Worm (Caenorhabditis elegans): ENCODE measurements around the gene zip-2.

The zip-2 gene

DNA sequence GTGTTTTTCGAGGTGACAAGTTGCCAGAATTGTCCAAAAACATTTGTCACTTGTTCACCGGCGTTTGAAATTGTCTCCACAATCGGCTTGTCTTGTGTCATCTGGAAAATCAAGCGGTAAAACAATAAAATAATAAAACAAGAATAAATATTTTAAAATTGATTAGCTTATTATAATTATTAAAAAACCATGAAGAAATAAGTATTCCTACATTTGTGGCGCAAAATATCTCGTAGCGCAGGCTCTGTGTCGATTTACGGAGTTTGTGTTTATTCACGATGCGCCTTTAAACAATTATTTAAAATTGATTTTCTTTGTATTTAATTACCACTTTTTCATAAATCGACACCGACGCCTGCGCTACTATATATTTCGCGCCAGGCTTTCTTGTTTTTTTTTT lies 19.5 kb downstream of the zip-2 start, which contains the start of gene moma-1:
Gene moma-1, minus strand, starts transcription at position 101 of the 400 bp plus-strand sequence.
- peak; percentile 39; the same call in 1 of the 2 replicates for TF ChIP-seq lin-38 (GFP tag; IDR thresholded peaks at IDR 0.05)
- peak; percentile 30; the same call in 1 of the 2 replicates for TF ChIP-seq Y48G9A.11 (GFP tag; IDR thresholded peaks at IDR 0.05)
- TF ChIP-seq nhr-77 (tag; optimal IDR thresholded peaks at IDR 0.05) = no peak

DNA sequence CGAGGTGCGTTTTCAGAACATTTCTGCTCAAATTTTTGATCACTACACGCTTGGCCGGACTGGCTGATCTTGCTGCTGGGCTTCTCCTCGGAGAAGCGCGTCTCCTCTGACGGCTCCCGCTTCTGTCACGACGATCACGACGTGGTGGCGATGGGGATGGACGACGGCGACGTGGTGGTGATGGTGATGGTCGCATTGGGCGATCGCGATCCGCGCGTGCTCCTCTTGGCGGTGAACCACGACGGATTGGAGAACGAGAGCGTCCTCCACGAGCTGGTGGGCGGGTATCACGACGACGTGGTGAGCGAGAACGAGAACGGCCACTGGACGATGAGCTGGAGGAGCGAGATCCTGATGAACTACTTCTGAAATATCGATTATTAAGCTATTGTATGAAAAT lies 20.6 kb downstream of the zip-2 start:
- TF ChIP-seq unc-62 (GFP tag; optimal IDR thresholded peaks at IDR 0.05 in 1 of 2) = peak in 1 of 2 experiments; percentile 74
- TF ChIP-seq unc-62 (tag; optimal IDR thresholded peaks at IDR 0.05) = no peak
- TF ChIP-seq nhr-10 (tag; optimal IDR thresholded peaks at IDR 0.05) = no peak
- TF ChIP-seq ceh-28 (tag; optimal IDR thresholded peaks at IDR 0.05) = no peak
- TF ChIP-seq ZK337.2 (GFP tag; IDR thresholded peaks at IDR 0.05) = 0 out of 2 replicates have a peak, but pooled peaks have one; percentile 20
- TF ChIP-seq set-16 (GFP tag; IDR thresholded peaks at IDR 0.05) = peak; percentile 94
- no peak for TF ChIP-seq nhr-111 (GFP tag; optimal IDR thresholded peaks at IDR 0.05)
- TF ChIP-seq nhr-77 (tag; optimal IDR thresholded peaks at IDR 0.05) = no peak
- 0 out of 4 replicates have a peak, but pooled peaks of 1 of the 2 experiments have one; percentile 14 for TF ChIP-seq madf-5 (GFP tag; IDR thresholded peaks at IDR 0.05)
- TF ChIP-seq Y75B8A.6 (GFP tag; IDR thresholded peaks at IDR 0.05) = 0 out of 2 replicates have a peak, but pooled peaks have one; percentile 31
- TF ChIP-seq lim-7 (GFP tag; IDR thresholded peaks at IDR 0.05) = peak; percentile 18; the same call in 1 of the 2 replicates
- TF ChIP-seq dpl-1 (GFP tag; optimal IDR thresholded peaks at IDR 0.05) = no peak
- TF ChIP-seq snpc-1.2 (GFP tag; IDR thresholded peaks at IDR 0.05) = no peak
- TF ChIP-seq zfp-2 (tag; optimal IDR thresholded peaks at IDR 0.05) = no peak
- TF ChIP-seq T26A8.4 (GFP tag; IDR thresholded peaks at IDR 0.05) = no peak
- TF ChIP-seq Y48G9A.11 (GFP tag; IDR thresholded peaks at IDR 0.05) = no peak
- no peak for TF ChIP-seq tag-97 (GFP tag; IDR thresholded peaks at IDR 0.05)
- TF ChIP-seq nhr-41 (GFP tag; IDR thresholded peaks at IDR 0.05) = no peak

DNA sequence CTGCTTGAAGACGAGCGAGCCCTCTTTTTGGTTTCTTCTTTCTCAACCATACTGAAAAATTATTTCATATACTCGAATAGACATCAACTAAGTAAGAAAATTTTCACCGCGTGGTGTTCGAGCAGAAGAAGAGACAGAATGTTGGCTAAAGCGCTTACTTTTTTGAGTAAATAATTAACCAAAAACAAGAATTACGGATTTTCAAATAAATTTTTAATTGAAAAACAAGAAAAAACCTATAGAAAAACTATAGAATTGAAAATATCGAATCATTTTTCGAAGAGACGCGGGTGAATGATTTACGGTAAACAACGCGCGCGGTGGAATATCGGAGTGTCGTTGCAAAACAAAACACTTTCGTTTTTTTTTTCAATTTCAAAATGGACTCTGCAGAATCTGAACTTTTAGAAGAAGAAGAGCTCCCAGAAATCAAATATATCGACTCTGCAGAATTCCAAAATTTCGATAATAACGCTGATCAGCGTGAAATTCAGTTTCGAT lies 21.1 kb downstream of the zip-2 start, which contains the start of the genes rnp-5 and tag-51:
Gene rnp-5, minus strand, starts transcription at position 51 of the 501 bp plus-strand sequence.
Gene tag-51, plus strand, starts transcription at position 363 of the 501 bp plus-strand sequence.
- no peak for TF ChIP-seq zfp-3 (GFP tag; conservative IDR thresholded peaks at IDR 0.05)
- TF ChIP-seq lin-1 (GFP tag; IDR thresholded peaks at IDR 0.05) = no peak
- TF ChIP-seq R02D3.7 (tag; optimal IDR thresholded peaks at IDR 0.05) = peak; percentile 56
- TF ChIP-seq D1046.2 (GFP tag; IDR thresholded peaks at IDR 0.05) = no peak
- TF ChIP-seq T26A8.4 (GFP tag; IDR thresholded peaks at IDR 0.05) = no peak
- TF ChIP-seq T20F7.1 (GFP tag; optimal IDR thresholded peaks at IDR 0.05) = peak; percentile 92
- TF ChIP-seq Y48G9A.11 (GFP tag; IDR thresholded peaks at IDR 0.05) = peak; percentile 74
- no peak for TF ChIP-seq lir-3 (tag; optimal IDR thresholded peaks at IDR 0.05)
- TF ChIP-seq mes-2 (tag; optimal IDR thresholded peaks at IDR 0.05; ENCODE audit: poor library complexity, severe bottlenecking) = peak; percentile 39
- peak in 1 of 2 experiments; percentile 22 for TF ChIP-seq lsy-2 (tag; optimal IDR thresholded peaks at IDR 0.05)
- TF ChIP-seq lin-38 (GFP tag; IDR thresholded peaks at IDR 0.05) = no peak
- no peak for TF ChIP-seq Y105C5A.15 (GFP tag; IDR thresholded peaks at IDR 0.05)
- TF ChIP-seq dpl-1 (GFP tag; optimal IDR thresholded peaks at IDR 0.05) = peak; percentile 12
- TF ChIP-seq lin-39 (tag; optimal IDR thresholded peaks at IDR 0.05) = no peak
- no peak for TF ChIP-seq F44E2.7 (GFP tag; IDR thresholded peaks at IDR 0.05)
- TF ChIP-seq lim-7 (GFP tag; IDR thresholded peaks at IDR 0.05) = no peak
- TF ChIP-seq dmd-8 (GFP tag; IDR thresholded peaks at IDR 0.05) = no peak
- TF ChIP-seq mdt-29 (GFP tag; IDR thresholded peaks at IDR 0.05) = no peak
- TF ChIP-seq nhr-41 (GFP tag; IDR thresholded peaks at IDR 0.05) = no peak
- TF ChIP-seq zip-2 (tag; optimal IDR thresholded peaks at IDR 0.05) = no peak
- no peak for TF ChIP-seq snpc-4 (tag; optimal IDR thresholded peaks at IDR 0.05)
- TF ChIP-seq hlh-30 (tag; optimal IDR thresholded peaks at IDR 0.05; ENCODE audit: insufficient read depth) = no peak

DNA sequence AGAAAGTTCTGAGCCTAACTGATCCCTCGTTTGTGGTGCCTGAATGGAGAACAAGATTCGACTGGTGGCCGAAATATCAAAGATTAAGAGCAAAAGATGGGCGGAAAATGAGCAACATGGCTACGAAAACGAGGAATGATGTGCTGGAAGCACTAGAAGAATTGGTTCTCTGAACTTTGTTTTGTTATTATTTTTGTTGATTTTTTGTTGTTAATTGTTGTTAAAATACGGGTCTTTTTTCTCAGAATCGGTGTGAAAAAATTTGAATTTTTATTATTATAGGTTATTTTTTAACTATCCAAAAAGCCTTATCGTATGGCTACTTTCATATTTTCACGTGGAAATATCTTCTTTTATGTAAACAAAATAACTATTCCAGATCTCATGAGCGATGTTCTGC lies 23.5 kb downstream of the zip-2 start, which contains the start of gene K02F3.12:
Gene K02F3.12, plus strand, starts transcription at position 301 of the 400 bp plus-strand sequence.
- TF ChIP-seq lim-7 (GFP tag; IDR thresholded peaks at IDR 0.05) (no peak), jun-1 (tag; optimal IDR thresholded peaks at IDR 0.05) (no peak), daf-16 (GFP tag; optimal IDR thresholded peaks at IDR 0.05) (no peak), daf-16 (tag; optimal IDR thresholded peaks at IDR 0.05) (no peak), lir-3 (tag; optimal IDR thresholded peaks at IDR 0.05) (no peak), mdl-1 (tag; optimal IDR thresholded peaks at IDR 0.05) (no peak), ctbp-1 (GFP tag; IDR thresholded peaks at IDR 0.05) (no peak), nhr-41 (GFP tag; IDR thresholded peaks at IDR 0.05) (no peak), Y5F2A.4 (GFP tag; optimal IDR thresholded peaks at IDR 0.05) (no peak), lin-38 (GFP tag; IDR thresholded peaks at IDR 0.05) (no peak), snpc-1.2 (GFP tag; IDR thresholded peaks at IDR 0.05) (no peak), nhr-111 (GFP tag; optimal IDR thresholded peaks at IDR 0.05) (no peak)

Data from whole organism, L4 larva.